Fruit fly (Drosophila melanogaster): Measurements from ENCODE around the gene CG42655.
A peak's percentile ranks its signal among the peaks of the same experiment; 100 is the strongest.

The CG42655 gene

DNA sequence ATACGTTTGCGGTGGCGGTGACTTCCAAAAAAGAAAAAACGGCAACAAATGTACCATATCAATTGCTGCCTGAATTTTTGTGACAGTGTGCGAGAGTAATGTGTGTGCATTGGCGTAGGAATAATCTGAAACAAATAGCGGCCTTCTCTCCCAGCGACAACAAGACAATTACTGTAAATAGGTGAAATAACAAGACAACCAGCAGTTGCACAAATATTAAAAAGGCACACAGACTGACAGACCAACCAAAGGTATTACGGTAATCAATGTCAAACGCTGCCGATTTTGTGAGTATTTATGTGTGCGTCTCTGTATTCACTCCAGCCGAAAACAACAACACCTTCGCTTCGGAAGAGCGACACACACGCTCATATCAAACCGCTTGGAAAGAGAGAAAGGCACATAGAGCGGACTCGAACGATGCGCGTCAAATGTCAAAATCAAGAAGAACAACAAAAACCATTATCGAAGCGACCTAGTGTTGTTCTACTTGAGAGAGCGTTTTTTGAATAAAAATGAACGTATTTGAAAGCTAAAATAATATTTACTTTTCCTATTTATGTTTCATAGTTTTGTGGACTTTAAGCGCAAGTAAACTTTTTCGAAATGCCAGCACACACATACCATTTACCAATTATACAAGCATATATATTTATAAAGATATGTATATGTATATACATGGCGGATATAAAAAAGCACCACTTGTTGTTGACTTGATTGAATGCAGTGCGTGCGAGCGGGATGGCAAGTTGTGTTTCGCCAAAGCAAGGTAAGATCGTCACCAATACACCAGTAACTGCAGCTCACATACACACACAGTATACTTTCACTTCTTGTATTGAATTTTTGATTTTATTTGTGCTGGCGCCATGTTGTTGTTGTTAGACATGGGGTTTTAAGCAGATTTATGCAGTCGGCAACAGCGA lies 46.5 kb downstream of the CG42655 start (continued):
- TF ChIP-seq wek (GFP tag; optimal IDR thresholded peaks at IDR 0.05) (peak; percentile 77), rib (GFP tag; IDR thresholded peaks at IDR 0.05) (0 out of 2 replicates have a peak, but pooled peaks have one; percentile 22), prd (optimal IDR thresholded peaks at IDR 0.05) (no peak), prd (GFP tag; IDR thresholded peaks at IDR 0.05) (peak; percentile 61; the same call in 2 of the 3 replicates), CG6683 (GFP tag; optimal IDR thresholded peaks at IDR 0.05) (peak; percentile 65), CG6175 (GFP tag; IDR thresholded peaks at IDR 0.05) (no peak), chif (GFP tag; optimal IDR thresholded peaks at IDR 0.05) (peak; percentile 34 to 43), mirr (GFP tag; optimal IDR thresholded peaks at IDR 0.05) (peak; percentile 97), CG6765 (GFP tag; optimal IDR thresholded peaks at IDR 0.05) (peak; percentile 30), nom (GFP tag; optimal IDR thresholded peaks at IDR 0.05) (no peak), trh (GFP tag; optimal IDR thresholded peaks at IDR 0.05) (peak; percentile 15), bab2 (GFP tag; optimal IDR thresholded peaks at IDR 0.05) (peak; percentile 78), wdn (GFP tag; IDR thresholded peaks at IDR 0.05) (peak; percentile 64; the same call in 1 of the 2 replicates), Lim3 (GFP tag; IDR thresholded peaks at IDR 0.05) (no peak), CG31224 (GFP tag; IDR thresholded peaks at IDR 0.05) (no peak), CG7372 (GFP tag; IDR thresholded peaks at IDR 0.05) (0 out of 2 replicates have a peak, but pooled peaks have one; percentile 15), yki (optimal IDR thresholded peaks at IDR 0.05) (no peak), otp (GFP tag; IDR thresholded peaks at IDR 0.05) (peak; percentile 82), PHDP (tag; optimal IDR thresholded peaks at IDR 0.05) (peak; percentile 75), D19A (tag; optimal IDR thresholded peaks at IDR 0.05) (peak; percentile 9), Atf-2 (GFP tag; optimal IDR thresholded peaks at IDR 0.05) (peak; percentile 49), Hr78 (GFP tag; optimal IDR thresholded peaks at IDR 0.05) (peak in 1 of 2 experiments; percentile 65), run (tag; optimal IDR thresholded peaks at IDR 0.05) (no peak), Hey (tag; optimal IDR thresholded peaks at IDR 0.05) (peak; percentile 25), Lhr (GFP tag; optimal IDR thresholded peaks at IDR 0.05) (peak; percentile 62), slp2 (GFP tag; optimal IDR thresholded peaks at IDR 0.05) (no peak), CG13775 (GFP tag; optimal IDR thresholded peaks at IDR 0.05) (peak; percentile 37), jigr1 (GFP tag; IDR thresholded peaks at IDR 0.05) (no peak), ro (GFP tag; IDR thresholded peaks at IDR 0.05) (no peak), Hmx (GFP tag; optimal IDR thresholded peaks at IDR 0.05) (no peak), CG9932 (GFP tag; IDR thresholded peaks at IDR 0.05) (0 out of 2 replicates have a peak, but pooled peaks have one; percentile 11), CG17912 (GFP tag; optimal IDR thresholded peaks at IDR 0.05) (peak; percentile 34), CG4820 (GFP tag; optimal IDR thresholded peaks at IDR 0.05) (peak; percentile 26), Dip3 (GFP tag; optimal IDR thresholded peaks at IDR 0.05) (no peak), tup (GFP tag; optimal IDR thresholded peaks at IDR 0.05) (peak; percentile 42), MESR4 (GFP tag; optimal IDR thresholded peaks at IDR 0.05) (no peak), jing (GFP tag; optimal IDR thresholded peaks at IDR 0.05) (no peak), jumu (GFP tag; optimal IDR thresholded peaks at IDR 0.05) (peak; percentile 37), CG6813 (GFP tag; optimal IDR thresholded peaks at IDR 0.05) (peak; percentile 85), CG10431 (GFP tag; optimal IDR thresholded peaks at IDR 0.05) (peak; percentile 78), Sin3A (optimal IDR thresholded peaks at IDR 0.05) (no peak), CG31388 (GFP tag; optimal IDR thresholded peaks at IDR 0.05) (peak; percentile 19), CG10267 (tag; optimal IDR thresholded peaks at IDR 0.05) (no peak), chn (GFP tag; optimal IDR thresholded peaks at IDR 0.05) (peak; percentile 31), maf-S (GFP tag; optimal IDR thresholded peaks at IDR 0.05) (peak; percentile 53), dan (GFP tag; IDR thresholded peaks at IDR 0.05) (no peak), CG3847 (GFP tag; IDR thresholded peaks at IDR 0.05) (no peak; the same call in 1 of the 2 replicates), Hand (GFP tag; optimal IDR thresholded peaks at IDR 0.05) (no peak), CG10654 (GFP tag; optimal IDR thresholded peaks at IDR 0.05) (peak; percentile 66)
